Worm (Caenorhabditis elegans): ENCODE results near the gene abts-3.

DNA sequence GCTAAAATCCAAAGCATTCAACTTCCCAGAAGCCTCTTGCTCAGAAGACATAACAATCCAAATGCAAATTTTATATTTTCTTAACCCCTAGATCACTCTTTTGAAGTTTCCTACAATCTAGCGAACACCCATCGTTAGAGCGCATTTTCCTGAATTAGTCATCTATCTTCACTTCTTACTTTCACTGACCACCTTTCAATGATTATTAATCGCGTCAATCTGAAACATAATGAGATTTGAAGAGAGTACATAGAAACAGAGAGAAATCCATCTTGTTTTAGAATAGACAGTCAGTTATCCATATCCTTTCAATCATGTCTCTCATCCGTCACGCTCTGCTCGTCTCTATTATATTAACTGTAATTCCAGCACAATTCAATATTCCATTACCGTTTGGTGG is 38.5 kb downstream of the abts-3 start, which contains the start of gene F40H3.3:
- no peak for TF ChIP-seq klf-2 (GFP tag; conservative IDR thresholded peaks at IDR 0.05)
- no peak for TF ChIP-seq T22C8.4 (GFP tag; IDR thresholded peaks at IDR 0.05)
